Worm (Caenorhabditis elegans) whole organism, early embryonic: ENCODE results near the gene R11G1.7.

Experiments
- B0310.2 ChIP-seq: sonication (generic microtip); optimal IDR thresholded peaks from 2 replicates; lab custom pipeline; 2016; ENCODE audit warnings: mild to moderate bottlenecking, missing genetic modification characterization, missing compliant biosample characterization
- F13C5.2 ChIP-seq: sonication (generic microtip); optimal IDR thresholded peaks from 2 replicates; lab custom pipeline; 2017; ENCODE audit warnings: mild to moderate bottlenecking, missing genetic modification characterization, inconsistent platforms, missing compliant biosample characterization
- aly-1 ChIP-seq: sonication (generic microtip); optimal IDR thresholded peaks from 2 replicates; lab custom pipeline; 2016; ENCODE audit warnings: missing genetic modification characterization, missing compliant biosample characterization
- ama-1 ChIP-seq: fragments of 150-350 bp; optimal IDR thresholded peaks from 2 replicates; lab custom pipeline; 2014
- ceh-13 ChIP-seq: fragments of 200-800 bp; sonication (Bioruptor generic); optimal IDR thresholded peaks from 2 replicates; lab custom pipeline; 2018; ENCODE audit warnings: mild to moderate bottlenecking, missing genetic modification characterization, missing compliant biosample characterization
- ceh-36 ChIP-seq: sonication (generic microtip); optimal IDR thresholded peaks from 2 replicates; lab custom pipeline; 2016; ENCODE audit warnings: missing genetic modification characterization, inconsistent platforms, missing compliant biosample characterization
- ets-7 ChIP-seq: sonication (generic microtip); optimal IDR thresholded peaks from 2 replicates; lab custom pipeline; 2016; ENCODE audit warnings: missing genotype, missing genetic modification characterization, missing compliant biosample characterization
- flt-1 ChIP-seq: fragments of 200-800 bp; sonication (Bioruptor generic); IDR thresholded peaks from 2 replicates; pipeline ENCODE4 v1.3.6; 2022; ENCODE audit warnings: missing genetic modification characterization, missing compliant biosample characterization
- hmbx-1 ChIP-seq: sonication (generic microtip); optimal IDR thresholded peaks from 2 replicates; lab custom pipeline; 2016; ENCODE audit warnings: mild to moderate bottlenecking, missing genetic modification characterization, missing compliant biosample characterization
- hmg-4 ChIP-seq: fragments of 200-800 bp; sonication (Bioruptor generic); optimal IDR thresholded peaks from 2 replicates; lab custom pipeline; 2018; ENCODE audit warnings: mild to moderate bottlenecking, missing genetic modification characterization, missing compliant biosample characterization
- hnd-1 ChIP-seq: sonication (generic microtip); optimal IDR thresholded peaks from 2 replicates; lab custom pipeline; 2016; ENCODE audit warnings: missing genetic modification characterization, missing compliant biosample characterization
- pes-1 ChIP-seq: fragments of 200-800 bp; sonication (Bioruptor generic); IDR thresholded peaks from 2 replicates; pipeline ENCODE4 v1.3.6; 2022; ENCODE audit warnings: missing genetic modification reagents, missing genetic modification characterization, missing compliant biosample characterization
- scrt-1 ChIP-seq: fragments of 200-800 bp; sonication (Bioruptor generic); IDR thresholded peaks from 2 replicates; pipeline ENCODE4 v1.3.6; 2022; ENCODE audit warnings: missing genetic modification characterization, missing compliant biosample characterization
- sea-1 ChIP-seq: fragments of 200-800 bp; sonication (Bioruptor generic); conservative IDR thresholded peaks from 2 replicates; pipeline ENCODE4 v1.3.6; 2022; ENCODE audit warnings: missing genetic modification characterization, missing compliant biosample characterization
- tbx-11 ChIP-seq: fragments of 200-800 bp; sonication (Bioruptor generic); IDR thresholded peaks from 2 replicates; pipeline ENCODE4 v1.3.6; 2022; ENCODE audit warnings: missing genetic modification characterization, missing compliant biosample characterization
- tbx-37 ChIP-seq: fragments of 200-800 bp; sonication (Bioruptor generic); conservative IDR thresholded peaks from 2 replicates; pipeline ENCODE4 v1.3.6; 2022; ENCODE audit warnings: missing genetic modification reagents, missing genetic modification characterization, missing compliant biosample characterization
- tra-4 ChIP-seq: sonication (generic microtip); optimal IDR thresholded peaks from 2 replicates; lab custom pipeline; 2017; ENCODE audit warnings: missing genetic modification characterization, missing compliant biosample characterization

The R11G1.7 gene

ce11 chrX:3655972-3656371, at the start of gene R11G1.7:
Gene R11G1.7, plus strand, starts transcription at chrX:3656272.
- TF ChIP-seq pes-1 (no peak), ets-7 (tag; lab: Kevin White, UChicago) (no peak), hmg-4 (no peak), tbx-37 (GFP tag; lab: Robert Waterston, UW) (no peak), B0310.2 (tag; lab: Kevin White, UChicago) (no peak), tbx-11 (no peak), sea-1 (GFP tag; lab: Robert Waterston, UW) (no peak), ceh-36 (no peak), tra-4 (no peak), hmbx-1 (tag; lab: Kevin White, UChicago) (no peak), F13C5.2 (tag; lab: Kevin White, UChicago) (no peak), scrt-1 (GFP tag; lab: Robert Waterston, UW) (no peak), hnd-1 (no peak), ceh-13 (GFP tag; lab: Kevin White, UChicago) (no peak)

- TF ChIP-seq tra-4 (no peak), pes-1 (no peak), tbx-37 (GFP tag; lab: Robert Waterston, UW) (no peak), hmg-4 (no peak), sea-1 (GFP tag; lab: Robert Waterston, UW) (no peak), ceh-13 (GFP tag; lab: Kevin White, UChicago) (no peak), hmbx-1 (tag; lab: Kevin White, UChicago) (no peak), ceh-36 (no peak), ama-1 (lab: Kevin White, UChicago) (no peak), F13C5.2 (tag; lab: Kevin White, UChicago) (no peak), aly-1 (tag; lab: Kevin White, UChicago) (no peak), tbx-11 (no peak), scrt-1 (GFP tag; lab: Robert Waterston, UW) (no peak), B0310.2 (tag; lab: Kevin White, UChicago) (no peak), flt-1 (GFP tag; lab: Robert Waterston, UW) (no peak), hnd-1 (no peak), ets-7 (tag; lab: Kevin White, UChicago) (no peak)
Observed at ce11 chrX:3610442-3610841, 45.6 kb upstream of the R11G1.7 start.

ce11 chrX:3611042-3611623, 44.9 kb upstream of the R11G1.7 start, which contains the start of gene C18B2.5:
Gene C18B2.5, minus strand, starts transcription at chrX:3611092.
- no peak for TF ChIP-seq hmg-4
- TF ChIP-seq B0310.2 (tag; lab: Kevin White, UChicago), result no peak
- TF ChIP-seq scrt-1 (GFP tag; lab: Robert Waterston, UW), result no peak
- TF ChIP-seq hnd-1, result no peak
- TF ChIP-seq ceh-36, result no peak
- TF ChIP-seq tra-4, result no peak
- no peak for TF ChIP-seq tbx-11
- no peak for TF ChIP-seq ets-7 (tag; lab: Kevin White, UChicago)
- TF ChIP-seq hmbx-1 (tag; lab: Kevin White, UChicago), result no peak

- TF ChIP-seq hmbx-1 (tag; lab: Kevin White, UChicago) (no peak), B0310.2 (tag; lab: Kevin White, UChicago) (no peak), hmg-4 (no peak), tbx-37 (GFP tag; lab: Robert Waterston, UW) (no peak), tra-4 (no peak), hnd-1 (no peak), sea-1 (GFP tag; lab: Robert Waterston, UW) (no peak), F13C5.2 (tag; lab: Kevin White, UChicago) (no peak), flt-1 (GFP tag; lab: Robert Waterston, UW) (no peak), aly-1 (tag; lab: Kevin White, UChicago) (no peak), pes-1 (no peak), ama-1 (lab: Kevin White, UChicago) (no peak), ets-7 (tag; lab: Kevin White, UChicago) (no peak), ceh-36 (no peak), scrt-1 (GFP tag; lab: Robert Waterston, UW) (no peak), ceh-13 (GFP tag; lab: Kevin White, UChicago) (no peak), tbx-11 (no peak)
Observed at ce11 chrX:3611740-3612139, 44.3 kb upstream of the R11G1.7 start.

- TF ChIP-seq tra-4 (no peak), pes-1 (no peak), tbx-11 (no peak), ceh-36 (no peak), ets-7 (tag; lab: Kevin White, UChicago) (no peak), hnd-1 (no peak), flt-1 (GFP tag; lab: Robert Waterston, UW) (no peak), ama-1 (lab: Kevin White, UChicago) (no peak), aly-1 (tag; lab: Kevin White, UChicago) (no peak), B0310.2 (tag; lab: Kevin White, UChicago) (no peak), F13C5.2 (tag; lab: Kevin White, UChicago) (no peak), hmg-4 (no peak), hmbx-1 (tag; lab: Kevin White, UChicago) (no peak), scrt-1 (GFP tag; lab: Robert Waterston, UW) (no peak), tbx-37 (GFP tag; lab: Robert Waterston, UW) (no peak), ceh-13 (GFP tag; lab: Kevin White, UChicago) (no peak), sea-1 (GFP tag; lab: Robert Waterston, UW) (no peak)
Observed at ce11 chrX:3613665-3614064, 42.4 kb upstream of the R11G1.7 start.

ce11 chrX:3617218-3617617, 38.9 kb upstream of the R11G1.7 start, which contains the start of gene del-9:
Gene del-9, minus strand, starts transcription at chrX:3617318.
- no peak for TF ChIP-seq scrt-1 (GFP tag; lab: Robert Waterston, UW)
- no peak for TF ChIP-seq ama-1 (lab: Kevin White, UChicago)
- TF ChIP-seq sea-1 (GFP tag; lab: Robert Waterston, UW), result no peak
- TF ChIP-seq tra-4, result no peak
- TF ChIP-seq hmbx-1 (tag; lab: Kevin White, UChicago), result no peak
- TF ChIP-seq ceh-36, result no peak
- TF ChIP-seq F13C5.2 (tag; lab: Kevin White, UChicago), result no peak
- TF ChIP-seq hnd-1, result no peak
- no peak for TF ChIP-seq B0310.2 (tag; lab: Kevin White, UChicago)
- TF ChIP-seq hmg-4, result no peak
- TF ChIP-seq tbx-37 (GFP tag; lab: Robert Waterston, UW), result no peak
- TF ChIP-seq aly-1 (tag; lab: Kevin White, UChicago), result no peak
- TF ChIP-seq ets-7 (tag; lab: Kevin White, UChicago), result no peak
- TF ChIP-seq pes-1, result no peak
- TF ChIP-seq flt-1 (GFP tag; lab: Robert Waterston, UW), result no peak

- TF ChIP-seq flt-1 (GFP tag; lab: Robert Waterston, UW) (no peak), hmbx-1 (tag; lab: Kevin White, UChicago) (no peak), ets-7 (tag; lab: Kevin White, UChicago) (no peak), tra-4 (no peak)
Observed at ce11 chrX:3618842-3619241, 37.2 kb upstream of the R11G1.7 start.
